Fruit fly (Drosophila melanogaster) whole organism, embryonic: Measurements from ENCODE around the gene kibra.
A peak's percentile ranks its signal among the peaks of the same experiment; 100 is the strongest.

Source experiments
- Blimp-1 ChIP-seq: fragments of 200-800 bp; sonication (Bioruptor generic); optimal IDR thresholded peaks from 3 replicates; lab custom pipeline; 2018; ENCODE audit warnings: missing biosample characterization, missing genetic modification characterization, mild to moderate bottlenecking, moderate library complexity, missing genetic modification reagents
- CG1024 ChIP-seq: fragments of 200-800 bp; sonication (Bioruptor generic); IDR thresholded peaks from 2 replicates; pipeline ENCODE4 v1.3.6; 2022; ENCODE audit warnings: missing biosample characterization, missing genetic modification characterization
- CG10565 ChIP-seq: fragments of 200-800 bp; sonication (Bioruptor generic); optimal IDR thresholded peaks from 3 replicates; lab custom pipeline; 2016; ENCODE audit warnings: missing biosample characterization, mild to moderate bottlenecking, missing genetic modification characterization
- CG10979 ChIP-seq: fragments of 200-800 bp; sonication (Bioruptor generic); optimal IDR thresholded peaks from 2 replicates; lab custom pipeline; 2018; ENCODE audit warnings: missing biosample characterization, mild to moderate bottlenecking, missing genetic modification characterization, moderate library complexity
- CG12299 ChIP-seq: fragments of 200-800 bp; sonication (Bioruptor generic); optimal IDR thresholded peaks from 2 replicates; lab custom pipeline; 2018; ENCODE audit warnings: missing biosample characterization, mild to moderate bottlenecking, missing genetic modification characterization
- CG12391 ChIP-seq: fragments of 200-800 bp; sonication (Bioruptor generic); optimal IDR thresholded peaks from 3 replicates; lab custom pipeline; 2018; ENCODE audit warnings: missing biosample characterization, mild to moderate bottlenecking, missing genetic modification characterization, moderate library complexity
- CG13123 ChIP-seq: fragments of 200-800 bp; sonication (Bioruptor generic); optimal IDR thresholded peaks from 2 replicates; lab custom pipeline; 2016; ENCODE audit warnings: missing biosample characterization, missing genetic modification characterization
- CG14710 ChIP-seq: fragments of 200-800 bp; sonication (Bioruptor generic); optimal IDR thresholded peaks from 3 replicates; lab custom pipeline; 2019; ENCODE audit warnings: missing biosample characterization, mild to moderate bottlenecking, missing genetic modification characterization, moderate library complexity
- CG15601 ChIP-seq: fragments of 200-800 bp; sonication (Bioruptor generic); optimal IDR thresholded peaks from 3 replicates; lab custom pipeline; 2019; ENCODE audit warnings: missing biosample characterization, mild to moderate bottlenecking, missing genetic modification characterization, moderate library complexity
- CG17361 ChIP-seq: fragments of 200-800 bp; sonication (Bioruptor generic); IDR thresholded peaks from 3 replicates; pipeline ENCODE4 v1.3.6; 2022; ENCODE audit warnings: missing biosample characterization, missing genetic modification characterization
- CG2120 ChIP-seq: fragments of 200-800 bp; sonication (Bioruptor generic); optimal IDR thresholded peaks from 3 replicates; lab custom pipeline; 2016; ENCODE audit warnings: missing biosample characterization, missing genetic modification characterization
- CG31441 ChIP-seq: fragments of 200-800 bp; sonication (Bioruptor generic); IDR thresholded peaks from 2 replicates; pipeline ENCODE4 v1.3.6; 2022; ENCODE audit warnings: missing biosample characterization, missing genetic modification characterization
- CG4328 ChIP-seq: fragments of 200-800 bp; sonication (Bioruptor generic); optimal IDR thresholded peaks from 3 replicates; lab custom pipeline; 2017; ENCODE audit warnings: missing biosample characterization, missing genetic modification reagents, missing genetic modification characterization
- CG7786 ChIP-seq: fragments of 200-800 bp; sonication (Bioruptor generic); optimal IDR thresholded peaks from 2 replicates; lab custom pipeline; 2016; ENCODE audit warnings: missing biosample characterization, missing genetic modification characterization
- CG9437 ChIP-seq: fragments of 200-800 bp; sonication (Bioruptor generic); optimal IDR thresholded peaks from 2 replicates; lab custom pipeline; 2018; ENCODE audit warnings: missing biosample characterization, mild to moderate bottlenecking, missing genetic modification characterization
- Elba2 ChIP-seq: fragments of 200-800 bp; sonication (Bioruptor generic); optimal IDR thresholded peaks from 3 replicates; lab custom pipeline; 2016; ENCODE audit warnings: missing biosample characterization, missing genetic modification characterization
- Ets65A ChIP-seq: fragments of 200-800 bp; sonication (Bioruptor generic); peaks from one replicate; lab custom pipeline; 2016; ENCODE audit warnings: missing biosample characterization, missing genetic modification characterization
- Gug ChIP-seq: fragments of 200-800 bp; sonication (Bioruptor generic); IDR thresholded peaks from 4 replicates; pipeline ENCODE4 v1.3.6; 2022; ENCODE audit warnings: missing biosample characterization, missing genetic modification characterization
- H15 ChIP-seq: fragments of 200-800 bp; sonication (Bioruptor generic); IDR thresholded peaks from 3 replicates; pipeline ENCODE4 v1.3.6; 2022; ENCODE audit warnings: missing biosample characterization, missing genetic modification characterization
- Hand ChIP-seq: fragments of 200-800 bp; sonication (Bioruptor generic); optimal IDR thresholded peaks from 2 replicates; lab custom pipeline; 2017; ENCODE audit warnings: mild to moderate bottlenecking, missing biosample characterization, missing genetic modification reagents, missing genetic modification characterization
- Hmx ChIP-seq: fragments of 200-800 bp; sonication (Bioruptor generic); optimal IDR thresholded peaks from 2 replicates; lab custom pipeline; 2016; ENCODE audit warnings: missing biosample characterization, missing genetic modification characterization
- Mes4 ChIP-seq: fragments of 200-800 bp; sonication (Bioruptor generic); optimal IDR thresholded peaks from 2 replicates; lab custom pipeline; 2016; ENCODE audit warnings: missing biosample characterization, missing genetic modification characterization
- NfI ChIP-seq: fragments of 200-800 bp; sonication (Bioruptor generic); optimal IDR thresholded peaks from 3 replicates; lab custom pipeline; 2018; ENCODE audit warnings: missing biosample characterization, mild to moderate bottlenecking, missing genetic modification characterization, moderate library complexity
- Oli ChIP-seq: fragments of 200-800 bp; sonication (Bioruptor generic); optimal IDR thresholded peaks from 2 replicates; lab custom pipeline; 2018; ENCODE audit warnings: missing biosample characterization, mild to moderate bottlenecking, missing genetic modification characterization, moderate library complexity
- Optix ChIP-seq: fragments of 200-800 bp; sonication (Bioruptor generic); IDR thresholded peaks from 3 replicates; pipeline ENCODE4 v1.3.6; 2022; ENCODE audit warnings: missing biosample characterization, missing genetic modification characterization
- PHDP ChIP-seq: fragments of 200-800 bp; sonication (Bioruptor generic); optimal IDR thresholded peaks from 3 replicates; lab custom pipeline; 2018; ENCODE audit warnings: missing biosample characterization, mild to moderate bottlenecking, missing genetic modification characterization, moderate library complexity
- Rx ChIP-seq: fragments of 200-800 bp; sonication (Bioruptor generic); IDR thresholded peaks from 2 replicates; pipeline ENCODE4 v1.3.6; 2022; ENCODE audit warnings: missing biosample characterization, missing genetic modification characterization
- Trl ChIP-seq, 3 experiments: fragments of >200 bp in 2 of 3; fragments of 200-800 bp in 1 of 3; sonication (Bioruptor generic) in 1 of 3; optimal IDR thresholded peaks; 2 replicates in 1 of 3; 3 replicates in 2 of 3; lab custom pipeline; 2016 to 2017; ENCODE audit warnings: missing biosample characterization in 1 of 3, missing genetic modification characterization in 1 of 3
- Xbp1 ChIP-seq: fragments of 200-800 bp; sonication (Bioruptor generic); optimal IDR thresholded peaks from 3 replicates; lab custom pipeline; 2016; ENCODE audit warnings: missing biosample characterization, mild to moderate bottlenecking, missing genetic modification characterization
- YL-1 ChIP-seq: fragments of 200-800 bp; sonication (Bioruptor generic); optimal IDR thresholded peaks from 3 replicates; lab custom pipeline; 2017; ENCODE audit warnings: missing biosample characterization, mild to moderate bottlenecking, missing genetic modification characterization
- amos ChIP-seq: fragments of 200-800 bp; sonication (Bioruptor generic); IDR thresholded peaks from 2 replicates; pipeline ENCODE4 v1.3.6; 2022; ENCODE audit warnings: missing biosample characterization, missing genetic modification characterization; ENCODE audit not compliant: partially characterized antibody
- caup ChIP-seq: fragments of 200-800 bp; sonication (Bioruptor generic); optimal IDR thresholded peaks from 3 replicates; lab custom pipeline; 2017; ENCODE audit warnings: missing biosample characterization, mild to moderate bottlenecking, missing genetic modification characterization, moderate library complexity; ENCODE audit not compliant: severe bottlenecking
- chm ChIP-seq: fragments of 200-800 bp; sonication (Bioruptor generic); IDR thresholded peaks from 2 replicates; pipeline ENCODE4 v1.3.6; 2022; ENCODE audit warnings: missing biosample characterization, missing genetic modification characterization
- fd96Cb ChIP-seq: fragments of 200-800 bp; sonication (Bioruptor generic); optimal IDR thresholded peaks from 2 replicates; lab custom pipeline; 2018; ENCODE audit warnings: missing biosample characterization, mild to moderate bottlenecking, missing genetic modification characterization, moderate library complexity
- her ChIP-seq: fragments of 200-800 bp; sonication (Bioruptor generic); optimal IDR thresholded peaks from 2 replicates; lab custom pipeline; 2016; ENCODE audit warnings: missing biosample characterization, missing genetic modification characterization
- mirr ChIP-seq: fragments of 200-800 bp; sonication (Bioruptor generic); optimal IDR thresholded peaks from 3 replicates; lab custom pipeline; 2018; ENCODE audit warnings: missing biosample characterization, mild to moderate bottlenecking, missing genetic modification characterization
- oc ChIP-seq: fragments of 200-800 bp; sonication (Bioruptor generic); optimal IDR thresholded peaks from 2 replicates; lab custom pipeline; 2018; ENCODE audit warnings: missing biosample characterization, mild to moderate bottlenecking, missing genetic modification characterization, moderate library complexity
- odd ChIP-seq: fragments of 200-800 bp; sonication (Bioruptor generic); optimal IDR thresholded peaks from 2 replicates; lab custom pipeline; 2017; ENCODE audit warnings: missing biosample characterization, mild to moderate bottlenecking, missing genetic modification characterization
- pan ChIP-seq, 4 experiments: fragments of >200 bp in 3 of 4; fragments of 200-800 bp in 1 of 4; sonication (Bioruptor generic) in 1 of 4; optimal IDR thresholded peaks in 3 of 4; IDR thresholded peaks in 1 of 4; 2 replicates each; pipeline versions ENCODE4 v1.3.6 to Lab custom; 2017 to 2022; ENCODE audit warnings: missing biosample characterization in 2 of 4, missing genetic modification characterization in 2 of 4, mixed read lengths in 1 of 4
- phol ChIP-seq: fragments of 200-800 bp; sonication (Bioruptor generic); optimal IDR thresholded peaks from 3 replicates; lab custom pipeline; 2018; ENCODE audit warnings: missing biosample characterization, mild to moderate bottlenecking, missing genetic modification characterization, moderate library complexity
- pita ChIP-seq: fragments of 200-800 bp; sonication (Bioruptor generic); optimal IDR thresholded peaks from 2 replicates; lab custom pipeline; 2017; ENCODE audit warnings: missing biosample characterization, mild to moderate bottlenecking, missing genetic modification characterization
- run ChIP-seq: fragments of 200-800 bp; sonication (Bioruptor generic); optimal IDR thresholded peaks from 3 replicates; lab custom pipeline; 2018; ENCODE audit warnings: missing biosample characterization, mild to moderate bottlenecking, missing genetic modification characterization
- stc ChIP-seq: fragments of 200-800 bp; sonication (Bioruptor generic); IDR thresholded peaks from 2 replicates; pipeline ENCODE4 v1.3.6; 2022; ENCODE audit warnings: missing biosample characterization, missing genetic modification characterization
- tgo ChIP-seq: fragments of 200-800 bp; sonication (Bioruptor generic); IDR thresholded peaks from 3 replicates; pipeline ENCODE4 v1.3.6; 2022; ENCODE audit warnings: missing biosample characterization, missing genetic modification characterization
- wek ChIP-seq: fragments of 200-800 bp; sonication (Bioruptor generic); optimal IDR thresholded peaks from 3 replicates; lab custom pipeline; 2018; ENCODE audit warnings: missing biosample characterization, mild to moderate bottlenecking, missing genetic modification characterization, moderate library complexity

Gene kibra

DNA sequence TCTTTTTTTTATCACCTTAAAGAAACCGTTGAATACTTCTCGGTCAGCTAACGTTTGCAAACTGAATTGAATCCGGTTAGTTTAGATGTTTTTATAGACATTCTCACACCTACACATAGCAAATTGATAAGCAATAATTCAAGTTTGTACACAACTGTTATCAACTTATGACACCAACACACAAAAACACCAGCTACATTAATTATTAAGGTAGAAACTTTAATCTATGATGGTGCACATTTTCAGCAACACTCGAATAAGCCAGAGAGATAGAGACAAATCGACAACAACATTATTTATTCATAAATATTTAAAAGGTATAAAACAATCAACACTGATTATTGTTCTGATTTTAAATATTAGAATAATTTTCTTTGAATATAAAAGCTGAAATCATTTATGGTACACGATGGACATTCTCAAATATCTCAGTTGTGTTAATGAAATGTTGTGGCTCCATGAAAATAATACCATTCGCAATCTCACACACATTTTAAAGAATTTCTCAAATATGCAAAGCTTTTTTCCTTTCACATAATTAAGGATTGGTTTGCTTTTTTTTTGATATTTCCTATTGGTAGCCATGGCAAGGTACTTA, 23.3 kb upstream of the kibra start (continued):
- TF ChIP-seq Hand (GFP tag; lab: Kevin White, UChicago) (no peak), CG13123 (no peak), CG9437 (no peak), mirr (GFP tag; lab: Kevin White, UChicago) (peak; percentile 64), CG12299 (tag; lab: Kevin White, UChicago) (no peak), amos (no peak), CG1024 (GFP tag; lab: Robert Waterston, UW) (no peak), caup (GFP tag; lab: Kevin White, UChicago) (no peak)

- TF ChIP-seq chm (GFP tag; lab: Robert Waterston, UW) (no peak), odd (GFP tag; lab: Kevin White, UChicago) (no peak), Gug (GFP tag; lab: Robert Waterston, UW) (no peak), PHDP (tag; lab: Kevin White, UChicago) (peak; percentile 53), CG2120 (no peak), Xbp1 (GFP tag; lab: Kevin White, UChicago) (peak; percentile 10), CG14710 (tag; lab: Kevin White, UChicago) (peak; percentile 13), Optix (GFP tag; lab: Robert Waterston, UW) (no peak), Ets65A (GFP tag; lab: Kevin White, UChicago) (peak; percentile 60), wek (GFP tag; lab: Kevin White, UChicago) (no peak), Elba2 (no peak), amos (no peak), phol (peak; percentile 38), stc (GFP tag; lab: Robert Waterston, UW) (0 out of 2 replicates have a peak, but pooled peaks have one; percentile 34), CG17361 (GFP tag; lab: Robert Waterston, UW) (peak; percentile 59; the same call in 1 of the 3 replicates), Blimp-1 (peak; percentile 57), pan (optimal IDR thresholded peaks at IDR 0.05; lab: Kevin White, UChicago) (no peak), pan (GFP tag; optimal IDR thresholded peaks at IDR 0.05 in 1 of 2, IDR thresholded peaks at IDR 0.05 in 1 of 2) (no peak), run (tag; lab: Kevin White, UChicago) (no peak), Hmx (GFP tag; lab: Kevin White, UChicago) (no peak), fd96Cb (peak; percentile 27), CG10565 (no peak), CG7786 (peak; percentile 16), H15 (GFP tag; lab: Robert Waterston, UW) (no peak), pita (GFP tag; lab: Kevin White, UChicago) (no peak), Oli (tag; lab: Kevin White, UChicago) (peak; percentile 39), Mes4 (no peak), tgo (peak; percentile 45; the same call in 1 of the 3 replicates), CG4328 (GFP tag; lab: Kevin White, UChicago) (no peak), oc (tag; lab: Kevin White, UChicago) (peak; percentile 6), CG31441 (GFP tag; lab: Robert Waterston, UW) (peak; percentile 47), CG15601 (tag; lab: Kevin White, UChicago) (no peak), YL-1 (GFP tag; lab: Kevin White, UChicago) (no peak), Trl (optimal IDR thresholded peaks at IDR 0.05; lab: Kevin White, UChicago) (no peak), Trl (GFP tag; optimal IDR thresholded peaks at IDR 0.05; lab: Kevin White, UChicago) (peak; percentile 1), NfI (GFP tag; lab: Kevin White, UChicago) (peak; percentile 1), Rx (GFP tag; lab: Robert Waterston, UW) (0 out of 2 replicates have a peak, but pooled peaks have one; percentile 17), CG10979 (peak; percentile 45), her (GFP tag; lab: Kevin White, UChicago) (peak; percentile 9), CG12391 (tag; lab: Kevin White, UChicago) (peak; percentile 1)
These were observed 20.5 kb upstream of the kibra start for dm6 chr3R:14744339-14745129.
